Worm (Caenorhabditis elegans) whole organism, early embryonic: ENCODE data around the gene K06H6.2.

Experiments
- ama-1 ChIP-seq: fragments of 150-350 bp; optimal IDR thresholded peaks from 2 replicates; lab custom pipeline; 2014
- hmg-4 ChIP-seq: fragments of 200-800 bp; sonication (Bioruptor generic); optimal IDR thresholded peaks from 2 replicates; lab custom pipeline; 2018; ENCODE audit warnings: mild to moderate bottlenecking, missing genetic modification characterization, missing compliant biosample characterization
- pes-1 ChIP-seq: fragments of 200-800 bp; sonication (Bioruptor generic); IDR thresholded peaks from 2 replicates; pipeline ENCODE4 v1.3.6; 2022; ENCODE audit warnings: missing genetic modification reagents, missing genetic modification characterization, missing compliant biosample characterization
- scrt-1 ChIP-seq: fragments of 200-800 bp; sonication (Bioruptor generic); IDR thresholded peaks from 2 replicates; pipeline ENCODE4 v1.3.6; 2022; ENCODE audit warnings: missing genetic modification characterization, missing compliant biosample characterization
- tbx-37 ChIP-seq: fragments of 200-800 bp; sonication (Bioruptor generic); conservative IDR thresholded peaks from 2 replicates; pipeline ENCODE4 v1.3.6; 2022; ENCODE audit warnings: missing genetic modification reagents, missing genetic modification characterization, missing compliant biosample characterization

- TF ChIP-seq tbx-37 (GFP tag; lab: Robert Waterston, UW) (no peak), ama-1 (lab: Kevin White, UChicago) (no peak), hmg-4 (GFP tag; lab: Kevin White, UChicago) (no peak), scrt-1 (no peak), pes-1 (GFP tag; lab: Robert Waterston, UW) (no peak)
Observed at ce11 chrV:619054-619453, 33.5 kb downstream of the K06H6.2 start, which contains the start of gene F48G7.4.
